Fruit fly (Drosophila melanogaster) whole organism, prepupa: ENCODE results near the gene eIF5.

Experiments
- CG10631 ChIP-seq: fragments of 200-800 bp; sonication (Bioruptor generic); optimal IDR thresholded peaks from 2 replicates; lab custom pipeline; 2016; ENCODE audit warnings: missing biosample characterization, missing genetic modification characterization
- CG10669 ChIP-seq: fragments of 200-800 bp; sonication (Bioruptor generic); optimal IDR thresholded peaks from 3 replicates; lab custom pipeline; 2018; ENCODE audit warnings: missing biosample characterization, mild to moderate bottlenecking, missing genetic modification characterization, moderate library complexity
- CG11294 ChIP-seq: fragments of 200-800 bp; sonication (Bioruptor generic); IDR thresholded peaks from 2 replicates; pipeline ENCODE4 v1.3.6; 2022; ENCODE audit warnings: missing biosample characterization, missing genetic modification characterization
- CG11762 ChIP-seq: fragments of 200-800 bp; sonication (Bioruptor generic); optimal IDR thresholded peaks from 3 replicates; lab custom pipeline; 2016; ENCODE audit warnings: missing biosample characterization, missing genetic modification characterization; ENCODE audit not compliant: insufficient read depth
- CG11902 ChIP-seq: fragments of 200-800 bp; sonication (Bioruptor generic); optimal IDR thresholded peaks from 3 replicates; lab custom pipeline; 2016; ENCODE audit warnings: missing biosample characterization, missing genetic modification characterization
- CG3032 ChIP-seq: fragments of 200-800 bp; optimal IDR thresholded peaks from 2 replicates; lab custom pipeline; 2019; ENCODE audit warnings: missing biosample characterization, mild to moderate bottlenecking, missing genetic modification characterization, moderate library complexity
- CG31627 ChIP-seq: fragments of 200-800 bp; sonication (Bioruptor generic); optimal IDR thresholded peaks from 3 replicates; lab custom pipeline; 2016; ENCODE audit warnings: missing biosample characterization, missing genetic modification characterization
- CG34406 ChIP-seq: fragments of 200-800 bp; sonication (Bioruptor generic); optimal IDR thresholded peaks from 3 replicates; lab custom pipeline; 2016; ENCODE audit warnings: missing biosample characterization, missing genetic modification characterization
- CG4318 ChIP-seq: fragments of 200-800 bp; sonication (Bioruptor generic); optimal IDR thresholded peaks from 3 replicates; lab custom pipeline; 2017; ENCODE audit warnings: missing biosample characterization, mild to moderate bottlenecking, missing genetic modification characterization
- CG6163 ChIP-seq: fragments of 200-800 bp; sonication (Bioruptor generic); IDR thresholded peaks from 3 replicates; pipeline ENCODE4 v1.3.6; 2022; ENCODE audit warnings: missing biosample characterization, missing genetic modification characterization
- CG6276 ChIP-seq: fragments of 200-800 bp; sonication (Bioruptor generic); optimal IDR thresholded peaks from 2 replicates; lab custom pipeline; 2017; ENCODE audit warnings: missing biosample characterization, mild to moderate bottlenecking, missing genetic modification characterization
- CG6854 ChIP-seq: fragments of 200-800 bp; sonication (Bioruptor generic); optimal IDR thresholded peaks from 2 replicates; lab custom pipeline; 2017; ENCODE audit warnings: missing biosample characterization, mild to moderate bottlenecking, missing genetic modification characterization
- CG9139 ChIP-seq: fragments of 200-800 bp; sonication (Bioruptor generic); optimal IDR thresholded peaks from 3 replicates; lab custom pipeline; 2017; ENCODE audit warnings: missing biosample characterization, mild to moderate bottlenecking, missing genetic modification characterization
- Eip75B ChIP-seq: fragments of 200-800 bp; sonication (Bioruptor generic); optimal IDR thresholded peaks from 3 replicates; lab custom pipeline; 2016; ENCODE audit warnings: missing biosample characterization, missing genetic modification characterization
- Eip78C ChIP-seq: fragments of 200-800 bp; sonication (Bioruptor generic); peaks from one replicate; lab custom pipeline; 2016; ENCODE audit warnings: missing biosample characterization, missing genetic modification characterization
- Lpt ChIP-seq: fragments of 200-800 bp; sonication (Bioruptor generic); optimal IDR thresholded peaks from 3 replicates; lab custom pipeline; 2016; ENCODE audit warnings: missing biosample characterization, missing genetic modification characterization
- Met ChIP-seq: fragments of 200-800 bp; sonication (Bioruptor generic); optimal IDR thresholded peaks from 3 replicates; lab custom pipeline; 2016; ENCODE audit warnings: missing biosample characterization, missing genetic modification characterization
- Sox102F ChIP-seq: fragments of 200-800 bp; sonication (Bioruptor generic); optimal IDR thresholded peaks from 2 replicates; lab custom pipeline; 2016; ENCODE audit warnings: missing biosample characterization, mild to moderate bottlenecking, missing genetic modification characterization
- Sox14 ChIP-seq: fragments of 200-800 bp; sonication (Bioruptor generic); optimal IDR thresholded peaks from 3 replicates; lab custom pipeline; 2016; ENCODE audit warnings: missing biosample characterization, missing genetic modification characterization
- cyc ChIP-seq: fragments of 200-800 bp; sonication (Bioruptor generic); optimal IDR thresholded peaks from 3 replicates; lab custom pipeline; 2016; ENCODE audit warnings: missing biosample characterization, missing genetic modification characterization
- dac ChIP-seq: fragments of 200-800 bp; sonication (Bioruptor generic); optimal IDR thresholded peaks from 2 replicates; lab custom pipeline; 2017; ENCODE audit warnings: missing biosample characterization, mild to moderate bottlenecking, missing genetic modification characterization
- esn ChIP-seq: fragments of 200-800 bp; sonication (Bioruptor generic); optimal IDR thresholded peaks from 2 replicates; lab custom pipeline; 2016; ENCODE audit warnings: missing biosample characterization, mild to moderate bottlenecking, missing genetic modification characterization, moderate library complexity
- fd59A ChIP-seq: fragments of 200-800 bp; sonication (Bioruptor generic); optimal IDR thresholded peaks from 2 replicates; lab custom pipeline; 2017; ENCODE audit warnings: missing biosample characterization, mild to moderate bottlenecking, missing genetic modification characterization, missing genetic modification reagents
- fd85E ChIP-seq: fragments of 200-800 bp; sonication (Bioruptor generic); optimal IDR thresholded peaks from 3 replicates; lab custom pipeline; 2016; ENCODE audit warnings: missing biosample characterization, missing genetic modification characterization
- fkh ChIP-seq: fragments of 200-800 bp; sonication (Bioruptor generic); optimal IDR thresholded peaks from 3 replicates; lab custom pipeline; 2017; ENCODE audit warnings: missing biosample characterization, mild to moderate bottlenecking, missing genetic modification characterization, moderate library complexity
- spab ChIP-seq: fragments of 200-800 bp; sonication (Bioruptor generic); optimal IDR thresholded peaks from 2 replicates; lab custom pipeline; 2017; ENCODE audit warnings: missing biosample characterization, mild to moderate bottlenecking, missing genetic modification characterization, missing genetic modification reagents
- ss ChIP-seq, 2 experiments: fragments of 200-800 bp; sonication (Bioruptor generic); optimal IDR thresholded peaks; 2 replicates in 1 of 2; 3 replicates in 1 of 2; lab custom pipeline; 2017 to 2018; ENCODE audit warnings: mild to moderate bottlenecking in 2 of 2, missing biosample characterization in 2 of 2, missing genetic modification characterization in 2 of 2, moderate library complexity in 1 of 2
- svp ChIP-seq: fragments of 200-800 bp; sonication (Bioruptor generic); peaks from one replicate; lab custom pipeline; 2016; ENCODE audit warnings: missing biosample characterization, missing genetic modification characterization
- topi ChIP-seq: fragments of 200-800 bp; sonication (Bioruptor generic); optimal IDR thresholded peaks from 3 replicates; lab custom pipeline; 2016; ENCODE audit warnings: missing biosample characterization, missing genetic modification characterization

The eIF5 gene

DNA sequence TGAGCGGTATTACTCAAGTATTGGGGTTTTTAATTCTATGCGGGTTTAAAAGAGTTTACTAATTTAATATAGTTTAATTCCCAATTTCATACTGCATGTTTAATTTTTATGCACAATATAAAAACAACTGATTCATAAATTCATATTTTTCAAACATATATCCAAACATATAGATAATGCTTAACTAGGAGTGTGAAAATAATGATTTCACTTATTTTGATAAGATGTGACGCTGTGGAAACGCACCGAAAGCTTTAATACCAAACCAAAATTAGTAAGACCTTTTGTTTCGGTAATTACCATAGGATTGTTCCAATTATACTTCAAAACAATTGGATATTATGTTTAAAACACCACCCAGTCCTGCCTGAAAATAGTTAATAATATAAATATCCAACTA, 8.3 kb downstream of the eIF5 start, which contains the start of gene Slc25A46a:
Slc25A46a (plus strand) TSS at position 272 of the 400 bp plus-strand sequence.
- TF ChIP-seq CG4318 (GFP tag; lab: Kevin White, UChicago) (no peak), CG10631 (GFP tag; lab: Kevin White, UChicago) (peak; percentile 17), svp (GFP tag; lab: Kevin White, UChicago) (peak; percentile 66), CG10669 (GFP tag; lab: Kevin White, UChicago) (no peak), Met (GFP tag; lab: Kevin White, UChicago) (no peak), CG6854 (no peak), CG3032 (tag; lab: Kevin White, UChicago) (peak; percentile 7), Sox14 (GFP tag; lab: Kevin White, UChicago) (no peak), cyc (peak; percentile 7), topi (GFP tag; lab: Kevin White, UChicago) (no peak), esn (peak; percentile 17), Eip78C (GFP tag; lab: Kevin White, UChicago) (peak; percentile 46)

DNA sequence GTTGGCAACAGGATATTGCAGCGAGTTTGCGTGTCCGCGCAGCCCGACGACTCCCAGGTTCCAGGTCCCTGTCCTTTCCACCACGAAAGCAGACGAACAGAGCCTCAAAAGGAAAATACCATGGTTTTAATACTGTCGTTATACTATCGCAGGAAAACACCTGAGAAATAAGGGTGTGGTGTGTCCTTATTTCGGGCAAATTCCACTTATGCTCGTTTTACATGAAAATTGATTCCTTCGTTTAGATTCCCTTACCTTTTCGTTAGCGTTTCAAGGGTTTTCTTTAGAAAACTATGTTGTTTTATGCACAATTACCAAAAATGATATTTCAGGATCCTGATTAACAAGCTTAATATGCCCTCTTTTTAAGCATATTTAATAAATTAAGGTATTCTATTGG, 8.9 kb downstream of the eIF5 start, which contains the start of gene Cep164:
Cep164 (minus strand) TSS at position 101 of the 400 bp plus-strand sequence.
- TF ChIP-seq CG11294 (GFP tag; lab: Robert Waterston, UW) = no peak
- TF ChIP-seq fd85E (GFP tag; lab: Kevin White, UChicago) = no peak
- TF ChIP-seq CG31627 (GFP tag; lab: Kevin White, UChicago) = no peak

dm6 chrX:15976568-15976967, 15.2 kb downstream of the eIF5 start, which contains the start of gene CG42766:
Gene CG42766, plus strand, starts transcription at chrX:15976868.
- TF ChIP-seq fd85E (GFP tag; lab: Kevin White, UChicago) (no peak), CG6276 (GFP tag; lab: Kevin White, UChicago) (no peak), CG10631 (GFP tag; lab: Kevin White, UChicago) (no peak), Eip75B (GFP tag; lab: Kevin White, UChicago) (no peak), CG34406 (GFP tag; lab: Kevin White, UChicago) (no peak), CG6854 (no peak)

dm6 chrX:15974125-15974524, 17.6 kb downstream of the eIF5 start, which contains the start of gene Or13a:
Gene Or13a, plus strand, starts transcription at chrX:15974425.
- TF ChIP-seq fkh (GFP tag; lab: Kevin White, UChicago) (no peak), dac (GFP tag; lab: Kevin White, UChicago) (no peak), topi (GFP tag; lab: Kevin White, UChicago) (no peak), fd85E (GFP tag; lab: Kevin White, UChicago) (no peak), Eip78C (GFP tag; lab: Kevin White, UChicago) (no peak), CG6276 (GFP tag; lab: Kevin White, UChicago) (no peak), Met (GFP tag; lab: Kevin White, UChicago) (no peak), Sox102F (GFP tag; lab: Kevin White, UChicago) (no peak), CG11294 (GFP tag; lab: Robert Waterston, UW) (no peak), fd59A (GFP tag; lab: Kevin White, UChicago) (no peak), CG11902 (GFP tag; lab: Kevin White, UChicago) (no peak), CG6163 (GFP tag; lab: Robert Waterston, UW) (no peak), CG6854 (no peak), CG11762 (no peak), spab (GFP tag; lab: Kevin White, UChicago) (no peak)

DNA sequence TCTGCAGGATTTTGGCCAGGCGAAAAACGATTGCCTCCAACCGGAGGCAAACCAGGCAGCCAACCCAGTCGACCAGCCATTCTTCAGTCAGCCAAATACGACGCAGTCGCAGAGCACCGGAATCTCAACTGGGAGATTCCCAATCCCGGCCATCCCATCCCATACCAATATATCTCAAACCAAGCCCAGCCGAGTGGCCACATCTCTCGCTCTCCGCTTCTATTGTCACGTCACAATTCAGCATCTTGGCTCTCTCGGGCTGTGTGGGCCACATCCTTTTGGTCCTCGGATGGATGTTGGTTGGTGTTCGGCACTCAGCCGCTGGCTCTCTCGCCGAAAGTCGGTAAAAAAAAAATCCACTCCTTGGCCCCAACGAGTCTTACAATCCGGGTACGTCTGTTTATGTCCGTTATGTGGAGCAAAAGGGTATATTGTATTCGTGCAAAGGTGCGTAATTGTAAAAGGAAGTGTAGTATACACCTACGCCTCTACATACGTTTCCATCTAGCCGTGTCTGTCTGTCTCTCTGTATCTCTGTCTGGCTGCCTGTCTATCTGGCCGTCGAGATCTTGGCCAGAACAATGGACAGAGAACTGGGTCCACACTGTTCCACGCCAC, 18.5 kb downstream of the eIF5 start, which contains the start of gene mmd:
mmd (minus strand) TSS at position 3 of the 618 bp plus-strand sequence.
- TF ChIP-seq Sox14 (GFP tag; lab: Kevin White, UChicago) = no peak
- TF ChIP-seq ss (GFP tag; optimal IDR thresholded peaks at IDR 0.05; lab: Kevin White, UChicago) = no peak
- TF ChIP-seq Sox102F (GFP tag; lab: Kevin White, UChicago) = no peak
- TF ChIP-seq svp (GFP tag; lab: Kevin White, UChicago) = no peak
- no peak for TF ChIP-seq CG9139
- TF ChIP-seq Lpt (GFP tag; lab: Kevin White, UChicago) = no peak
